Fruit fly (Drosophila melanogaster) whole organism, embryonic: Measurements from ENCODE around the gene CG32074.

ENCODE experiments used
- Ada2b ChIP-seq: fragments of 200-800 bp; sonication (Bioruptor generic); IDR thresholded peaks from 2 replicates; pipeline ENCODE4 v1.3.6; 2022; ENCODE audit warnings: missing biosample characterization, missing genetic modification characterization
- Antp ChIP-seq: fragments of 200-800 bp; sonication (Bioruptor generic); optimal IDR thresholded peaks from 3 replicates; lab custom pipeline; 2016; ENCODE audit warnings: missing biosample characterization, missing genetic modification characterization
- Atf-2 ChIP-seq: fragments of 200-800 bp; sonication (Bioruptor generic); optimal IDR thresholded peaks from 2 replicates; lab custom pipeline; 2016; ENCODE audit warnings: missing biosample characterization, missing genetic modification characterization
- B-H1 ChIP-seq: fragments of 200-800 bp; sonication (Bioruptor generic); IDR thresholded peaks from 3 replicates; pipeline ENCODE4 v1.3.6; 2022; ENCODE audit warnings: missing biosample characterization, missing genetic modification characterization
- Bgb ChIP-seq: fragments of 200-800 bp; sonication (Bioruptor generic); IDR thresholded peaks from 2 replicates; pipeline ENCODE4 v1.3.6; 2022; ENCODE audit warnings: missing biosample characterization, missing genetic modification characterization; ENCODE audit not compliant: partially characterized antibody
- CG10209 ChIP-seq: fragments of 200-800 bp; sonication (Bioruptor generic); optimal IDR thresholded peaks from 3 replicates; lab custom pipeline; 2017; ENCODE audit warnings: missing biosample characterization, mild to moderate bottlenecking, missing genetic modification characterization, missing genetic modification reagents
- CG10543 ChIP-seq: fragments of 200-800 bp; sonication (Bioruptor generic); optimal IDR thresholded peaks from 3 replicates; lab custom pipeline; 2017; ENCODE audit warnings: missing biosample characterization, mild to moderate bottlenecking, missing genetic modification characterization, moderate library complexity
- CG11695 ChIP-seq: fragments of 200-800 bp; sonication (Bioruptor generic); IDR thresholded peaks from 3 replicates; pipeline ENCODE4 v1.3.6; 2022; ENCODE audit warnings: missing biosample characterization, missing genetic modification characterization
- CG12104 ChIP-seq: fragments of 200-800 bp; sonication (Bioruptor generic); optimal IDR thresholded peaks from 3 replicates; lab custom pipeline; 2016; ENCODE audit warnings: missing biosample characterization, missing genetic modification characterization
- CG12155 ChIP-seq: fragments of 200-800 bp; sonication (Bioruptor generic); optimal IDR thresholded peaks from 3 replicates; lab custom pipeline; 2016; ENCODE audit warnings: missing biosample characterization, missing genetic modification characterization
- CG12299 ChIP-seq: fragments of 200-800 bp; sonication (Bioruptor generic); optimal IDR thresholded peaks from 2 replicates; lab custom pipeline; 2018; ENCODE audit warnings: missing biosample characterization, mild to moderate bottlenecking, missing genetic modification characterization
- CG17186 ChIP-seq: fragments of 200-800 bp; sonication (Bioruptor generic); optimal IDR thresholded peaks from 3 replicates; lab custom pipeline; 2017; ENCODE audit warnings: missing biosample characterization, missing genetic modification reagents, missing genetic modification characterization
- CG18011 ChIP-seq: fragments of 200-800 bp; sonication (Bioruptor generic); optimal IDR thresholded peaks from 2 replicates; lab custom pipeline; 2017; ENCODE audit warnings: missing biosample characterization, missing genetic modification characterization, mild to moderate bottlenecking, moderate library complexity, missing genotype
- CG18764 ChIP-seq: fragments of 200-800 bp; sonication (Bioruptor generic); optimal IDR thresholded peaks from 3 replicates; lab custom pipeline; 2016; ENCODE audit warnings: missing biosample characterization, missing genetic modification characterization
- CG2199 ChIP-seq: fragments of 200-800 bp; sonication (Bioruptor generic); IDR thresholded peaks from 3 replicates; pipeline ENCODE4 v1.3.6; 2022; ENCODE audit warnings: missing biosample characterization, missing genetic modification characterization
- CG3065 ChIP-seq: fragments of 200-800 bp; sonication (Bioruptor generic); optimal IDR thresholded peaks from 2 replicates; lab custom pipeline; 2016; ENCODE audit warnings: missing biosample characterization, missing genetic modification characterization
- CG3163 ChIP-seq: fragments of 200-800 bp; sonication (Bioruptor generic); optimal IDR thresholded peaks from 3 replicates; lab custom pipeline; 2016; ENCODE audit warnings: missing biosample characterization, missing genetic modification characterization
- CG4282 ChIP-seq: fragments of 200-800 bp; sonication (Bioruptor generic); optimal IDR thresholded peaks from 2 replicates; lab custom pipeline; 2016; ENCODE audit warnings: missing biosample characterization, missing genetic modification characterization
- CG6791 ChIP-seq: fragments of 200-800 bp; sonication (Bioruptor generic); IDR thresholded peaks from 3 replicates; pipeline ENCODE4 v1.3.6; 2022; ENCODE audit warnings: missing biosample characterization, missing genetic modification characterization; ENCODE audit not compliant: partially characterized antibody
- CG7357 ChIP-seq: fragments of 200-800 bp; sonication (Bioruptor generic); IDR thresholded peaks from 3 replicates; pipeline ENCODE4 v1.3.6; 2022; ENCODE audit warnings: missing biosample characterization, missing genetic modification characterization
- CG8944 ChIP-seq: fragments of 200-800 bp; sonication (Bioruptor generic); optimal IDR thresholded peaks from 3 replicates; lab custom pipeline; 2016; ENCODE audit warnings: missing biosample characterization, missing genetic modification characterization
- CG9727 ChIP-seq: fragments of 200-800 bp; sonication (Bioruptor generic); optimal IDR thresholded peaks from 3 replicates; lab custom pipeline; 2017; ENCODE audit warnings: missing biosample characterization, mild to moderate bottlenecking, missing genetic modification characterization
- Chrac-16 ChIP-seq: fragments of 200-800 bp; sonication (Bioruptor generic); optimal IDR thresholded peaks from 3 replicates; lab custom pipeline; 2016; ENCODE audit warnings: missing biosample characterization, missing genetic modification characterization
- Dll ChIP-seq: fragments of 200-800 bp; sonication (Bioruptor generic); IDR thresholded peaks from 4 replicates; pipeline ENCODE4 v1.3.6; 2022; ENCODE audit warnings: missing biosample characterization, missing genetic modification characterization; ENCODE audit not compliant: partially characterized antibody
- Dref ChIP-seq: fragments of 200-800 bp; sonication (Bioruptor generic); IDR thresholded peaks from 2 replicates; pipeline ENCODE4 v1.3.6; 2022; ENCODE audit warnings: missing biosample characterization, missing genetic modification characterization
- Fer2 ChIP-seq: fragments of 200-800 bp; sonication (Bioruptor generic); optimal IDR thresholded peaks from 2 replicates; lab custom pipeline; 2018; ENCODE audit warnings: missing biosample characterization, mild to moderate bottlenecking, missing genetic modification characterization, moderate library complexity
- Hmx ChIP-seq: fragments of 200-800 bp; sonication (Bioruptor generic); optimal IDR thresholded peaks from 2 replicates; lab custom pipeline; 2016; ENCODE audit warnings: missing biosample characterization, missing genetic modification characterization
- Lhr ChIP-seq: fragments of 200-800 bp; sonication (Bioruptor generic); optimal IDR thresholded peaks from 3 replicates; lab custom pipeline; 2017; ENCODE audit warnings: mild to moderate bottlenecking, missing biosample characterization, missing genetic modification reagents, missing genetic modification characterization
- Lim3 ChIP-seq: fragments of 200-800 bp; sonication (Bioruptor generic); IDR thresholded peaks from 2 replicates; pipeline ENCODE4 v1.3.6; 2022; ENCODE audit warnings: missing biosample characterization, missing genetic modification characterization
- Max ChIP-seq: fragments of 200-800 bp; sonication (Bioruptor generic); optimal IDR thresholded peaks from 2 replicates; lab custom pipeline; 2016; ENCODE audit warnings: missing biosample characterization, mild to moderate bottlenecking, missing genetic modification characterization
- NFAT ChIP-seq: fragments of 200-800 bp; sonication (Bioruptor generic); IDR thresholded peaks from 2 replicates; pipeline ENCODE4 v1.3.6; 2022; ENCODE audit warnings: missing biosample characterization, missing genetic modification characterization
- Scr ChIP-seq: fragments of 200-800 bp; sonication (Bioruptor generic); IDR thresholded peaks from 2 replicates; pipeline ENCODE4 v1.3.6; 2022; ENCODE audit warnings: missing biosample characterization, missing genetic modification characterization; ENCODE audit not compliant: partially characterized antibody
- Taf1 ChIP-seq: fragments of 200-800 bp; sonication (Bioruptor generic); IDR thresholded peaks from 2 replicates; pipeline ENCODE4 v1.3.6; 2022; ENCODE audit warnings: missing biosample characterization, missing genetic modification characterization
- Xrp1 ChIP-seq: fragments of 200-800 bp; sonication (Bioruptor generic); IDR thresholded peaks from 2 replicates; pipeline ENCODE4 v1.3.6; 2022; ENCODE audit warnings: missing biosample characterization, missing genetic modification characterization
- amos ChIP-seq: fragments of 200-800 bp; sonication (Bioruptor generic); IDR thresholded peaks from 2 replicates; pipeline ENCODE4 v1.3.6; 2022; ENCODE audit warnings: missing biosample characterization, missing genetic modification characterization; ENCODE audit not compliant: partially characterized antibody
- ase ChIP-seq: fragments of 200-800 bp; sonication (Bioruptor generic); IDR thresholded peaks from 3 replicates; pipeline ENCODE4 v1.3.6; 2022; ENCODE audit warnings: missing biosample characterization, missing genetic modification characterization
- bbx ChIP-seq: fragments of 200-800 bp; sonication (Bioruptor generic); IDR thresholded peaks from 2 replicates; pipeline ENCODE4 v1.3.6; 2022; ENCODE audit warnings: missing biosample characterization, missing genetic modification characterization; ENCODE audit not compliant: partially characterized antibody
- crol ChIP-seq: fragments of 200-800 bp; sonication (Bioruptor generic); IDR thresholded peaks from 2 replicates; pipeline ENCODE4 v1.3.6; 2022; ENCODE audit warnings: missing biosample characterization, missing genetic modification characterization
- ewg ChIP-seq: fragments of 200-800 bp; sonication (Bioruptor generic); optimal IDR thresholded peaks from 3 replicates; lab custom pipeline; 2017; ENCODE audit warnings: mild to moderate bottlenecking, missing biosample characterization, missing genetic modification reagents, missing genetic modification characterization
- fd64A ChIP-seq: fragments of 200-800 bp; sonication (Bioruptor generic); optimal IDR thresholded peaks from 3 replicates; lab custom pipeline; 2018; ENCODE audit warnings: missing biosample characterization, mild to moderate bottlenecking, missing genetic modification characterization
- gsb ChIP-seq: fragments of 200-800 bp; sonication (Bioruptor generic); IDR thresholded peaks from 2 replicates; pipeline ENCODE4 v1.3.6; 2022; ENCODE audit warnings: missing biosample characterization, missing genetic modification characterization
- hth ChIP-seq: fragments of >200 bp; optimal IDR thresholded peaks from 2 replicates; lab custom pipeline; 2017; ENCODE audit warnings: inconsistent platforms
- nmo ChIP-seq: fragments of 200-800 bp; sonication (Bioruptor generic); optimal IDR thresholded peaks from 2 replicates; lab custom pipeline; 2018; ENCODE audit warnings: missing biosample characterization, mild to moderate bottlenecking, missing genetic modification characterization, moderate library complexity
- pros ChIP-seq: fragments of 200-800 bp; sonication (Bioruptor generic); optimal IDR thresholded peaks from 3 replicates; lab custom pipeline; 2019; ENCODE audit warnings: missing biosample characterization, mild to moderate bottlenecking, missing genetic modification characterization, moderate library complexity
- psq ChIP-seq: fragments of 200-800 bp; sonication (Bioruptor generic); optimal IDR thresholded peaks from 2 replicates; lab custom pipeline; 2017; ENCODE audit warnings: missing biosample characterization, missing genetic modification characterization
- rib ChIP-seq: fragments of 200-800 bp; sonication (Bioruptor generic); IDR thresholded peaks from 2 replicates; pipeline ENCODE4 v1.3.6; 2022; ENCODE audit warnings: missing biosample characterization, missing genetic modification characterization
- sens-2 ChIP-seq: fragments of 200-800 bp; sonication (Bioruptor generic); IDR thresholded peaks from 2 replicates; pipeline ENCODE4 v1.3.6; 2022; ENCODE audit warnings: missing biosample characterization, missing genetic modification characterization
- stwl ChIP-seq: fragments of 200-800 bp; sonication (Bioruptor generic); optimal IDR thresholded peaks from 3 replicates; lab custom pipeline; 2018; ENCODE audit warnings: missing biosample characterization, mild to moderate bottlenecking, missing genetic modification characterization, moderate library complexity
- tll ChIP-seq, 2 experiments: fragments of 200-800 bp in 1 of 2; fragments of >200 bp in 1 of 2; sonication (Bioruptor generic) in 1 of 2; optimal IDR thresholded peaks; 2 replicates each; lab custom pipeline; 2017 to 2019; ENCODE audit warnings: missing biosample characterization in 2 of 2, missing genetic modification characterization in 2 of 2, mild to moderate bottlenecking in 1 of 2, moderate library complexity in 1 of 2
- tna ChIP-seq: fragments of 200-800 bp; sonication (Bioruptor generic); IDR thresholded peaks from 2 replicates; pipeline ENCODE4 v1.3.6; 2022; ENCODE audit warnings: missing biosample characterization, missing genetic modification characterization; ENCODE audit not compliant: partially characterized antibody

Gene CG32074

DNA sequence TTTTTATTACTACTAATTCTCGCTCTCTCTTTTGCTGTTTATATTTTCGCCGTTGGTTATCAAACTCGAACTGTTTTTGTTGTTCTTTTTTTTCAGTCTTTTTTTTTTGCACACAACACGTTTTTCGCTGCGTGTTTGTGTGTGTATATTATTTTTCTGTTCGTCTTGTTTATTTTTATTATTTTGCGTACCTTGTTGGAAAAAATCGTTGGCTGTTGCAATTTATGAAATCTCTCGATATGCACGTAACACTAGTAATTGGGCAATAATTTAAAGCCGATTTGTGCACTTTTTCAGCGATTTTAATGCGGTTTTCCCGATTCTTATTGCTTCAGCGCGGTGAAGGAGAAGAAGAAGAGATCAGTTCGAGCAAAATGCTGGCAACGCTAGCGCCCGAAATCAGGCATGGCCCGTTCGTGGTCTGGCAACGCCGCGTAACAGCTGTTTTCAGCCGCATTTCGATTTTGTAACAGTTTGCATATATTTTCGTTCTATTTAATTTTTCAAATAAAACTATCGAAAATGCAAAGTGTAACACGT lies 11.6 kb downstream of the CG32074 start, which contains the start of the genes FoxK and mRpL2 (continued):
- TF ChIP-seq sens-2 (GFP tag; lab: Robert Waterston, UW), result no peak
- TF ChIP-seq CG8944 (GFP tag; lab: Kevin White, UChicago), result no peak
- no peak for TF ChIP-seq CG18764 (GFP tag; lab: Kevin White, UChicago)
- peak; percentile 79 for TF ChIP-seq CG3065 (GFP tag; lab: Kevin White, UChicago)
- no peak for TF ChIP-seq psq
- no peak for TF ChIP-seq gsb (GFP tag; lab: Robert Waterston, UW)
- TF ChIP-seq ase (GFP tag; lab: Robert Waterston, UW), result no peak
- TF ChIP-seq fd64A (GFP tag; lab: Kevin White, UChicago), result no peak
- no peak for TF ChIP-seq CG7357 (GFP tag; lab: Robert Waterston, UW)
- peak; percentile 39 for TF ChIP-seq CG4282 (GFP tag; lab: Kevin White, UChicago)
- no peak for TF ChIP-seq pros
- TF ChIP-seq CG3163 (GFP tag; lab: Kevin White, UChicago), result no peak
- peak; percentile 19 for TF ChIP-seq nmo (GFP tag; lab: Kevin White, UChicago)
- no peak for TF ChIP-seq Fer2 (tag; lab: Kevin White, UChicago)
- TF ChIP-seq Bgb (GFP tag; lab: Robert Waterston, UW), result peak; percentile 23; the same call in 1 of the 2 replicates
- TF ChIP-seq tna (GFP tag; lab: Robert Waterston, UW), result peak; percentile 27; the same call in 1 of the 2 replicates
- no peak for TF ChIP-seq CG12299 (tag; lab: Kevin White, UChicago)
- no peak for TF ChIP-seq Antp (GFP tag; lab: Kevin White, UChicago)
- TF ChIP-seq CG11695 (GFP tag; lab: Robert Waterston, UW), result 0 out of 3 replicates have a peak, but pooled peaks have one; percentile 21
- no peak for TF ChIP-seq CG10543 (GFP tag; lab: Kevin White, UChicago)
- TF ChIP-seq crol (GFP tag; lab: Robert Waterston, UW), result no peak; the same call in 1 of the 2 replicates
- no peak for TF ChIP-seq NFAT (GFP tag; lab: Robert Waterston, UW)
- TF ChIP-seq B-H1, result no peak
- peak; percentile 40 for TF ChIP-seq CG18011 (GFP tag; lab: Kevin White, UChicago)
- TF ChIP-seq Scr (GFP tag; lab: Robert Waterston, UW), result peak; percentile 35; the same call in 1 of the 2 replicates
- TF ChIP-seq tll (GFP tag; optimal IDR thresholded peaks at IDR 0.05; lab: Kevin White, UChicago), result no peak
- no peak for TF ChIP-seq Xrp1 (GFP tag; lab: Robert Waterston, UW)
- TF ChIP-seq stwl (tag; lab: Kevin White, UChicago), result peak; percentile 83
- TF ChIP-seq Max (GFP tag; lab: Kevin White, UChicago), result peak; percentile 82
- TF ChIP-seq CG12104 (GFP tag; lab: Kevin White, UChicago), result no peak
- TF ChIP-seq Dref (GFP tag; lab: Robert Waterston, UW), result peak; percentile 44
- TF ChIP-seq Ada2b (GFP tag; lab: Robert Waterston, UW), result no peak
- no peak for TF ChIP-seq CG12155 (GFP tag; lab: Kevin White, UChicago)
- no peak for TF ChIP-seq Taf1
- TF ChIP-seq bbx (GFP tag; lab: Robert Waterston, UW), result peak; percentile 56
- no peak for TF ChIP-seq CG10209
- TF ChIP-seq amos (GFP tag; lab: Robert Waterston, UW), result peak; percentile 49; the same call in 1 of the 2 replicates
- TF ChIP-seq rib (GFP tag; lab: Robert Waterston, UW), result 0 out of 2 replicates have a peak, but pooled peaks have one; percentile 10
- peak; percentile 53 for TF ChIP-seq CG17186
- TF ChIP-seq CG6791, result peak; percentile 54; the same call in 2 of the 3 replicates
- 0 out of 4 replicates have a peak, but pooled peaks have one; percentile 40 for TF ChIP-seq Dll (GFP tag; lab: Robert Waterston, UW)
- no peak for TF ChIP-seq CG2199 (GFP tag; lab: Robert Waterston, UW)
- peak; percentile 89 for TF ChIP-seq ewg (GFP tag; lab: Kevin White, UChicago)
- no peak for TF ChIP-seq hth (lab: Kevin White, UChicago)
- no peak for TF ChIP-seq Lim3 (GFP tag; lab: Robert Waterston, UW)
- no peak for TF ChIP-seq Atf-2 (GFP tag; lab: Kevin White, UChicago)
- TF ChIP-seq Hmx (GFP tag; lab: Kevin White, UChicago), result no peak
- no peak for TF ChIP-seq Lhr (GFP tag; lab: Kevin White, UChicago)
- TF ChIP-seq Chrac-16, result no peak
- TF ChIP-seq CG9727 (GFP tag; lab: Kevin White, UChicago), result no peak
